Worm (Caenorhabditis elegans) whole organism, late embryonic: ENCODE data around the gene Y38E10A.22.

Experiments
- C08G9.2 ChIP-seq: sonication (generic microtip); optimal IDR thresholded peaks from 2 replicates; lab custom pipeline; 2016; ENCODE audit warnings: mild to moderate bottlenecking, missing genetic modification characterization, moderate library complexity, missing compliant biosample characterization
- C38D4.7 ChIP-seq: fragments of 200-800 bp; sonication (Bioruptor generic); optimal IDR thresholded peaks from 2 replicates; lab custom pipeline; 2018; ENCODE audit warnings: mild to moderate bottlenecking, missing genetic modification characterization, moderate library complexity, missing compliant biosample characterization
- F13H6.1 ChIP-seq: sonication (generic microtip); optimal IDR thresholded peaks from 2 replicates; lab custom pipeline; 2016; ENCODE audit warnings: missing genetic modification characterization, missing compliant biosample characterization
- K02D7.2 ChIP-seq: sonication (generic microtip); optimal IDR thresholded peaks from 2 replicates; lab custom pipeline; 2017; ENCODE audit warnings: mild to moderate bottlenecking, missing genetic modification characterization, missing compliant biosample characterization
- K09A11.1 ChIP-seq: sonication (generic microtip); optimal IDR thresholded peaks from 2 replicates; lab custom pipeline; 2017; ENCODE audit warnings: antibody characterized with exemption, mild to moderate bottlenecking, missing genetic modification characterization, missing compliant biosample characterization; ENCODE audit not compliant: insufficient read depth
- T23F11.4 ChIP-seq: fragments of 200-800 bp; sonication (Bioruptor generic); optimal IDR thresholded peaks from 2 replicates; lab custom pipeline; 2018; ENCODE audit warnings: mild to moderate bottlenecking, missing genetic modification characterization, missing compliant biosample characterization
- Y22D7AL.16 ChIP-seq: sonication (generic microtip); optimal IDR thresholded peaks from 2 replicates; lab custom pipeline; 2016; ENCODE audit warnings: missing genetic modification characterization, missing compliant biosample characterization
- ahr-1 ChIP-seq: sonication (generic microtip); optimal IDR thresholded peaks from 2 replicates; lab custom pipeline; 2016; ENCODE audit warnings: missing genetic modification characterization, missing compliant biosample characterization
- ama-1 ChIP-seq: fragments of 150-350 bp; optimal IDR thresholded peaks from 2 replicates; lab custom pipeline; 2014
- ceh-14 ChIP-seq: sonication (generic microtip); optimal IDR thresholded peaks from 2 replicates; lab custom pipeline; 2016; ENCODE audit warnings: missing genotype, missing genetic modification characterization, missing compliant biosample characterization
- ceh-18 ChIP-seq: sonication (generic microtip); optimal IDR thresholded peaks from 2 replicates; lab custom pipeline; 2016; ENCODE audit warnings: missing genetic modification characterization, missing compliant biosample characterization
- ceh-19 ChIP-seq: fragments of 200-800 bp; sonication (Bioruptor generic); optimal IDR thresholded peaks from 2 replicates; lab custom pipeline; 2018; ENCODE audit warnings: mild to moderate bottlenecking, missing genetic modification characterization, missing compliant biosample characterization
- ceh-2 ChIP-seq: sonication (generic microtip); optimal IDR thresholded peaks from 2 replicates; lab custom pipeline; 2016; ENCODE audit warnings: missing genotype, missing genetic modification characterization, missing compliant biosample characterization
- ceh-24 ChIP-seq: sonication (generic microtip); optimal IDR thresholded peaks from 2 replicates; lab custom pipeline; 2016; ENCODE audit warnings: mild to moderate bottlenecking, missing genetic modification characterization, missing compliant biosample characterization
- ceh-30 ChIP-seq: fragments of 150-350 bp; optimal IDR thresholded peaks from 2 replicates; lab custom pipeline; 2014; ENCODE audit warnings: missing biosample characterization, missing genetic modification characterization
- ceh-34 ChIP-seq: sonication (generic microtip); optimal IDR thresholded peaks from 2 replicates; lab custom pipeline; 2016; ENCODE audit warnings: mild to moderate bottlenecking, missing genetic modification characterization, missing compliant biosample characterization
- ceh-48 ChIP-seq: sonication (generic microtip); optimal IDR thresholded peaks from 2 replicates; lab custom pipeline; 2016; ENCODE audit warnings: missing genetic modification characterization, inconsistent platforms, missing compliant biosample characterization
- ceh-9 ChIP-seq: sonication (generic microtip); optimal IDR thresholded peaks from 2 replicates; lab custom pipeline; 2016; ENCODE audit warnings: mild to moderate bottlenecking, missing genetic modification characterization, inconsistent platforms, missing compliant biosample characterization
- che-1 ChIP-seq: sonication (generic microtip); optimal IDR thresholded peaks from 2 replicates; lab custom pipeline; 2016; ENCODE audit warnings: mild to moderate bottlenecking, missing genetic modification characterization, missing compliant biosample characterization
- dmd-4 ChIP-seq: sonication (generic microtip); optimal IDR thresholded peaks from 2 replicates; lab custom pipeline; 2016; ENCODE audit warnings: borderline replicate concordance, missing genetic modification characterization, missing compliant biosample characterization
- elt-2 ChIP-seq: sonication (generic microtip); optimal IDR thresholded peaks from 2 replicates; lab custom pipeline; 2016; ENCODE audit warnings: missing genetic modification reagents, missing genetic modification characterization, missing compliant biosample characterization
- elt-4 ChIP-seq: sonication (generic microtip); optimal IDR thresholded peaks from 2 replicates; lab custom pipeline; 2016; ENCODE audit warnings: missing genetic modification characterization, missing compliant biosample characterization
- ets-4 ChIP-seq: sonication (generic microtip); optimal IDR thresholded peaks from 2 replicates; lab custom pipeline; 2016; ENCODE audit warnings: missing genetic modification characterization, missing compliant biosample characterization
- fax-1 ChIP-seq: sonication (generic microtip); optimal IDR thresholded peaks from 2 replicates; lab custom pipeline; 2016; ENCODE audit warnings: missing genotype, missing genetic modification characterization, missing compliant biosample characterization
- fkh-10 ChIP-seq: fragments of 150-350 bp; optimal IDR thresholded peaks from 2 replicates; lab custom pipeline; 2014; ENCODE audit warnings: missing biosample characterization, missing genetic modification reagents, missing genetic modification characterization
- fkh-6 ChIP-seq: sonication (generic microtip); optimal IDR thresholded peaks from 2 replicates; lab custom pipeline; 2016; ENCODE audit warnings: missing genetic modification characterization, missing compliant biosample characterization
- gmeb-2 ChIP-seq: sonication (generic microtip); optimal IDR thresholded peaks from 2 replicates; lab custom pipeline; 2016; ENCODE audit warnings: missing genetic modification characterization, inconsistent platforms, missing compliant biosample characterization
- hlh-13 ChIP-seq: fragments of 200-800 bp; sonication (Bioruptor generic); optimal IDR thresholded peaks from 2 replicates; lab custom pipeline; 2018; ENCODE audit warnings: mild to moderate bottlenecking, missing genetic modification characterization, missing compliant biosample characterization
- hlh-15 ChIP-seq: sonication (generic microtip); optimal IDR thresholded peaks from 2 replicates; lab custom pipeline; 2016; ENCODE audit warnings: missing genetic modification characterization, missing compliant biosample characterization
- hlh-6 ChIP-seq: sonication (generic microtip); optimal IDR thresholded peaks from 2 replicates; lab custom pipeline; 2016; ENCODE audit warnings: missing genotype, missing genetic modification characterization, missing compliant biosample characterization
- hlh-8 ChIP-seq: sonication (generic microtip); optimal IDR thresholded peaks from 2 replicates; lab custom pipeline; 2016; ENCODE audit warnings: missing genotype, missing genetic modification characterization, missing compliant biosample characterization
- lim-6 ChIP-seq: sonication (generic microtip); optimal IDR thresholded peaks from 2 replicates; lab custom pipeline; 2016; ENCODE audit warnings: missing genetic modification characterization, missing compliant biosample characterization
- lin-11 ChIP-seq: fragments of 200-800 bp; sonication (Bioruptor generic); optimal IDR thresholded peaks from 2 replicates; lab custom pipeline; 2018; ENCODE audit warnings: mild to moderate bottlenecking, missing genetic modification characterization, missing compliant biosample characterization
- mec-3 ChIP-seq: sonication (generic microtip); optimal IDR thresholded peaks from 2 replicates; lab custom pipeline; 2016; ENCODE audit warnings: borderline replicate concordance, missing genetic modification characterization, missing compliant biosample characterization
- nfya-1 ChIP-seq: sonication (generic microtip); optimal IDR thresholded peaks from 2 replicates; lab custom pipeline; 2017; ENCODE audit warnings: missing genetic modification characterization, mild to moderate bottlenecking, missing compliant biosample characterization, antibody characterized with exemption, moderate library complexity
- nhr-11 ChIP-seq: fragments of 150-350 bp; optimal IDR thresholded peaks from 2 replicates; lab custom pipeline; 2014; ENCODE audit warnings: missing biosample characterization, missing genetic modification characterization
- npax-4 ChIP-seq: sonication (generic microtip); optimal IDR thresholded peaks from 2 replicates; lab custom pipeline; 2016; ENCODE audit warnings: missing genetic modification characterization, missing compliant biosample characterization
- odd-2 ChIP-seq: sonication (generic microtip); optimal IDR thresholded peaks from 2 replicates; lab custom pipeline; 2017; ENCODE audit warnings: antibody characterized with exemption, mild to moderate bottlenecking, missing genetic modification characterization, missing compliant biosample characterization
- pag-3 ChIP-seq: sonication (generic microtip); optimal IDR thresholded peaks from 2 replicates; lab custom pipeline; 2016; ENCODE audit warnings: missing compliant biosample characterization, missing genetic modification characterization, borderline replicate concordance
- pat-9 ChIP-seq: fragments of 200-800 bp; sonication (Bioruptor generic); optimal IDR thresholded peaks from 2 replicates; lab custom pipeline; 2018; ENCODE audit warnings: mild to moderate bottlenecking, missing genetic modification characterization, moderate library complexity, missing compliant biosample characterization
- pax-1 ChIP-seq: fragments of 150-350 bp; optimal IDR thresholded peaks from 2 replicates; lab custom pipeline; 2014; ENCODE audit warnings: missing biosample characterization, missing genetic modification characterization
- pha-2 ChIP-seq: sonication (generic microtip); optimal IDR thresholded peaks from 2 replicates; lab custom pipeline; 2017; ENCODE audit warnings: mild to moderate bottlenecking, missing genetic modification characterization, missing compliant biosample characterization
- pha-4 ChIP-seq: fragments of 150-350 bp; optimal IDR thresholded peaks from 2 replicates; lab custom pipeline; 2018; ENCODE audit warnings: missing biosample characterization, missing genetic modification reagents, missing genetic modification characterization
- pqm-1 ChIP-seq: sonication (generic microtip); optimal IDR thresholded peaks from 2 replicates; lab custom pipeline; 2016; ENCODE audit warnings: missing genetic modification characterization, missing compliant biosample characterization
- rnt-1 ChIP-seq: sonication (generic microtip); optimal IDR thresholded peaks from 2 replicates; lab custom pipeline; 2016; ENCODE audit warnings: missing genetic modification characterization, missing compliant biosample characterization
- sox-2 ChIP-seq: fragments of 200-800 bp; sonication (Bioruptor generic); IDR thresholded peaks from 2 replicates; pipeline ENCODE4 v1.3.6; 2022; ENCODE audit warnings: missing genetic modification reagents, missing genetic modification characterization, missing compliant biosample characterization
- sox-4 ChIP-seq: sonication (generic microtip); optimal IDR thresholded peaks from 2 replicates; lab custom pipeline; 2017; ENCODE audit warnings: mild to moderate bottlenecking, missing genetic modification characterization, inconsistent platforms, missing compliant biosample characterization
- unc-42 ChIP-seq: sonication (generic microtip); optimal IDR thresholded peaks from 2 replicates; lab custom pipeline; 2016; ENCODE audit warnings: missing genotype, missing genetic modification characterization, missing compliant biosample characterization
- unc-86 ChIP-seq: sonication (generic microtip); optimal IDR thresholded peaks from 2 replicates; lab custom pipeline; 2016; ENCODE audit warnings: missing genetic modification characterization, missing compliant biosample characterization
- zip-5 ChIP-seq: sonication (generic microtip); optimal IDR thresholded peaks from 2 replicates; lab custom pipeline; 2016; ENCODE audit warnings: missing genetic modification characterization, missing compliant biosample characterization
- ztf-16 ChIP-seq: sonication (generic microtip); optimal IDR thresholded peaks from 2 replicates; lab custom pipeline; 2017; ENCODE audit warnings: missing genetic modification characterization, missing compliant biosample characterization

Y38E10A.22 gene

ce11 chrII:12677975-12678866 lies 611 bp upstream of the Y38E10A.22 start (continued):
- peak; percentile 43 for TF ChIP-seq nfya-1
- no peak for TF ChIP-seq ceh-30 (tag; lab: Kevin White, UChicago)
- TF ChIP-seq ceh-19 (GFP tag; lab: Kevin White, UChicago), result peak; percentile 38
- no peak for TF ChIP-seq ahr-1 (tag; lab: Kevin White, UChicago)
- TF ChIP-seq sox-4 (tag; lab: Kevin White, UChicago), result no peak
- no peak for TF ChIP-seq nhr-11 (tag; lab: Kevin White, UChicago)
- TF ChIP-seq pat-9 (tag; lab: Kevin White, UChicago), result no peak
- no peak for TF ChIP-seq unc-86 (tag; lab: Kevin White, UChicago)
- TF ChIP-seq pha-2 (tag; lab: Kevin White, UChicago), result peak; percentile 8
- TF ChIP-seq ets-4 (tag; lab: Kevin White, UChicago), result peak; percentile 82
- peak; percentile 33 for TF ChIP-seq fax-1 (tag; lab: Kevin White, UChicago)
- TF ChIP-seq hlh-13 (GFP tag; lab: Kevin White, UChicago), result peak; percentile 20
- no peak for TF ChIP-seq fkh-10
- TF ChIP-seq elt-2 (tag; lab: Kevin White, UChicago), result peak; percentile 46
- no peak for TF ChIP-seq npax-4 (tag; lab: Kevin White, UChicago)
- TF ChIP-seq ceh-18 (tag; lab: Kevin White, UChicago), result no peak
- no peak for TF ChIP-seq ama-1 (lab: Kevin White, UChicago)
- TF ChIP-seq F13H6.1 (tag; lab: Kevin White, UChicago), result peak; percentile 47
- no peak for TF ChIP-seq ceh-14
- TF ChIP-seq ceh-48, result peak; percentile 12
- peak; percentile 79 for TF ChIP-seq ceh-2 (tag; lab: Kevin White, UChicago)
- TF ChIP-seq dmd-4 (tag; lab: Kevin White, UChicago), result no peak
- TF ChIP-seq K09A11.1, result no peak
- peak; percentile 26 for TF ChIP-seq che-1 (tag; lab: Kevin White, UChicago)
- no peak for TF ChIP-seq pag-3 (tag; lab: Kevin White, UChicago)
- TF ChIP-seq Y22D7AL.16, result no peak
- TF ChIP-seq ceh-24 (tag; lab: Kevin White, UChicago), result no peak
- no peak for TF ChIP-seq gmeb-2
- TF ChIP-seq hlh-8, result peak; percentile 39
- peak; percentile 87 for TF ChIP-seq rnt-1 (tag; lab: Kevin White, UChicago)
- no peak for TF ChIP-seq mec-3 (tag; lab: Kevin White, UChicago)
- TF ChIP-seq lim-6 (tag; lab: Kevin White, UChicago), result no peak
- no peak for TF ChIP-seq elt-4 (tag; lab: Kevin White, UChicago)
- TF ChIP-seq lin-11 (tag; lab: Kevin White, UChicago), result peak; percentile 14
- TF ChIP-seq C38D4.7, result peak; percentile 14
- TF ChIP-seq C08G9.2 (tag; lab: Kevin White, UChicago), result peak; percentile 89
- TF ChIP-seq hlh-15 (tag; lab: Kevin White, UChicago), result peak; percentile 28
- no peak for TF ChIP-seq pha-4 (tag; lab: Kevin White, UChicago)
- no peak for TF ChIP-seq sox-2 (GFP tag; lab: Robert Waterston, UW)
- TF ChIP-seq pqm-1 (tag; lab: Kevin White, UChicago), result no peak
- TF ChIP-seq ztf-16 (tag; lab: Kevin White, UChicago), result no peak
- peak; percentile 93 for TF ChIP-seq unc-42
- TF ChIP-seq K02D7.2, result no peak
- TF ChIP-seq hlh-6 (tag; lab: Kevin White, UChicago), result peak; percentile 82
- TF ChIP-seq pax-1 (tag; lab: Kevin White, UChicago), result peak; percentile 9
- TF ChIP-seq T23F11.4 (GFP tag; lab: Kevin White, UChicago), result peak; percentile 16
- no peak for TF ChIP-seq ceh-34 (tag; lab: Kevin White, UChicago)
- peak; percentile 61 for TF ChIP-seq zip-5 (tag; lab: Kevin White, UChicago)
- TF ChIP-seq ceh-9 (tag; lab: Kevin White, UChicago), result no peak
- peak; percentile 24 for TF ChIP-seq fkh-6 (tag; lab: Kevin White, UChicago)
- TF ChIP-seq odd-2 (tag; lab: Kevin White, UChicago), result no peak
